Worm (Caenorhabditis elegans): ENCODE data around the gene ptrg-1.

DNA sequence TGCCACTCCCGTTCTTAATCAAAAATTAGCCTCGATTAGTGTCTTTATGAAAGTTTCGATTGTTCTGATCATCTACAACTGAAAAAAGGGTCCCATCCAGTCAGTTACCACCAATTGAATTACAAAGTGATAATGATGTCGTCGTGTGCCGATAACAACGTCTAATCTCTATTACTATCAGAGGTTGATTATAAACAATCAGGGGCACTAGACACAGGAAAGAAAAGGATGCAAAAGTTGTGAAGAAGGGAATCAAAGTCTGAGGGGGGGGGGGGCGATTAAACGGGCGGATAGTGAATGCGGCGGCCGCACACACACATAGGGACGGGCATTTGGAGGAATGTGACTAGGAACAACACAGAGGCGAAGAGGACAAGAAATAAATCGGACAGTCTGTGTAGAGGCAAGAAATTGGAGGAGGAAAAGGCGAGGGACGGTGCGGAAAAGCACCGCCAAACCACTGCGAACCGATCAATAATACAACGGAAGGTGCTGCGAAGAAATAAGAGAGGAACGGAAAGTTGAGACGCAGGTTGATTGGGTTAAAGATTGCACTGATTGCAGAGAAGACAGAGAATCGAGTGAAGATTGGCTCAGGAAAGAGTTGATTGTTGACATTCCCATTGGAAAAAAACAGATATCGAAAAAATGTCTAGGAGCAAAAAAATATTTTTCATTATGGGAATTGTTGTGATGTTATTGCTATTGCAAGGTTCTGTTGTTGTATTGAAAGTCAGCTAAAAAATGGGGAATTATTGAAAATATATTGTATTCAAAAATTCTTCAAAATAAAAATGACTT is 19.1 kb downstream of the ptrg-1 start:
- TF ChIP-seq ZK185.1 (tag; optimal IDR thresholded peaks at IDR 0.05; ENCODE audit: poor library complexity, severe bottlenecking), result no peak
- no peak for TF ChIP-seq sdz-38 (tag; optimal IDR thresholded peaks at IDR 0.05)
- no peak for TF ChIP-seq ceh-27 (GFP tag; optimal IDR thresholded peaks at IDR 0.05)
- no peak for TF ChIP-seq B0035.1 (tag; optimal IDR thresholded peaks at IDR 0.05)
- TF ChIP-seq unc-62 (GFP tag; optimal IDR thresholded peaks at IDR 0.05), result no peak
- no peak for TF ChIP-seq mel-28 (tag; optimal IDR thresholded peaks at IDR 0.05; ENCODE audit: borderline replicate concordance)
- TF ChIP-seq snpc-4 (GFP tag; optimal IDR thresholded peaks at IDR 0.05), result no peak
- TF ChIP-seq snpc-4 (tag; optimal IDR thresholded peaks at IDR 0.05), result no peak
- no peak for TF ChIP-seq Y53G8AR.9 (GFP tag; conservative IDR thresholded peaks at IDR 0.05)

Measured in whole organism, young adult.